Fruit fly (Drosophila melanogaster) whole organism, wandering third instar larva: ENCODE measurements around the gene CG11409.
A peak's percentile ranks its signal among the peaks of the same experiment; 100 is the strongest.

Experiments
- Abd-B ChIP-seq: fragments of >200 bp; optimal IDR thresholded peaks from 2 replicates; lab custom pipeline; 2017; ENCODE audit warnings: missing biosample characterization, missing genetic modification characterization
- CG32264 ChIP-seq: fragments of 200-800 bp; sonication (Bioruptor generic); optimal IDR thresholded peaks from 2 replicates; lab custom pipeline; 2016; ENCODE audit warnings: missing biosample characterization, missing genetic modification characterization
- CG9705 ChIP-seq: fragments of 200-800 bp; sonication (Bioruptor generic); optimal IDR thresholded peaks from 2 replicates; lab custom pipeline; 2018; ENCODE audit warnings: missing biosample characterization, mild to moderate bottlenecking, missing genetic modification characterization
- CrebA ChIP-seq: fragments of 200-800 bp; sonication (Bioruptor generic); optimal IDR thresholded peaks from 2 replicates; lab custom pipeline; 2016; ENCODE audit warnings: missing biosample characterization, mild to moderate bottlenecking, missing genetic modification characterization, borderline replicate concordance
- Dfd ChIP-seq: fragments of >200 bp; optimal IDR thresholded peaks from 2 replicates; lab custom pipeline; 2017; ENCODE audit warnings: missing biosample characterization, missing genetic modification characterization
- Dif ChIP-seq: fragments of 200-275, 200-300 bp; sonication (Bioruptor generic); optimal IDR thresholded peaks from 2 replicates; lab custom pipeline; 2018; ENCODE audit warnings: missing biosample characterization, missing genetic modification characterization; ENCODE audit not compliant: partially characterized antibody
- GATAd ChIP-seq: sonication (Bioruptor generic); optimal IDR thresholded peaks from 2 replicates; lab custom pipeline; 2016; ENCODE audit warnings: missing biosample characterization, missing genetic modification characterization
- HLH106 ChIP-seq: fragments of 200-800 bp; optimal IDR thresholded peaks from 3 replicates; lab custom pipeline; 2019; ENCODE audit warnings: missing biosample characterization, mild to moderate bottlenecking, missing genetic modification characterization, moderate library complexity
- Hnf4 ChIP-seq: fragments of 200-800 bp; sonication (Bioruptor generic); optimal IDR thresholded peaks from 2 replicates; lab custom pipeline; 2016; ENCODE audit warnings: missing biosample characterization, mild to moderate bottlenecking, missing genetic modification characterization
- Hr78 ChIP-seq: fragments of >200 bp; optimal IDR thresholded peaks from 2 replicates; lab custom pipeline; 2017; ENCODE audit warnings: missing biosample characterization, missing genetic modification characterization
- Hr83 ChIP-seq: fragments of 200-300 bp; sonication (Bioruptor generic); optimal IDR thresholded peaks from 2 replicates; lab custom pipeline; 2016; ENCODE audit warnings: missing biosample characterization, mild to moderate bottlenecking, missing genetic modification characterization, moderate library complexity; ENCODE audit not compliant: poor library complexity, severe bottlenecking
- Jra ChIP-seq: sonication (Bioruptor generic); optimal IDR thresholded peaks from 2 replicates; lab custom pipeline; 2016; ENCODE audit warnings: missing biosample characterization, missing genetic modification characterization
- Myc ChIP-seq: fragments of >200 bp; optimal IDR thresholded peaks from 2 replicates; lab custom pipeline; 2017
- N ChIP-seq: fragments of >200 bp; optimal IDR thresholded peaks from 2 replicates; lab custom pipeline; 2018; ENCODE audit warnings: missing biosample characterization, missing external identifiers, missing genetic modification characterization
- OdsH ChIP-seq: fragments of 200-800 bp; sonication (Bioruptor generic); optimal IDR thresholded peaks from 2 replicates; lab custom pipeline; 2016; ENCODE audit warnings: missing biosample characterization, mild to moderate bottlenecking, missing genetic modification characterization
- Rel ChIP-seq, 2 experiments: fragments of 200-800 bp; sonication (Bioruptor generic) in 1 of 2; optimal IDR thresholded peaks; 2 replicates in 1 of 2; 3 replicates in 1 of 2; lab custom pipeline; 2016 to 2019; ENCODE audit warnings: mild to moderate bottlenecking in 2 of 2, missing biosample characterization in 2 of 2, missing genetic modification characterization in 2 of 2, moderate library complexity in 1 of 2
- Sp1 ChIP-seq: fragments of 200-800 bp; sonication (Bioruptor generic); optimal IDR thresholded peaks from 3 replicates; lab custom pipeline; 2019; ENCODE audit warnings: missing biosample characterization, mild to moderate bottlenecking, missing genetic modification characterization, moderate library complexity
- Vsx2 ChIP-seq: fragments of 200-300, 225-300 bp; sonication (Bioruptor generic); optimal IDR thresholded peaks from 2 replicates; lab custom pipeline; 2018; ENCODE audit warnings: missing biosample characterization, missing genetic modification characterization; ENCODE audit not compliant: partially characterized antibody
- br ChIP-seq: fragments of 200-800 bp; sonication (Bioruptor generic); optimal IDR thresholded peaks from 2 replicates; lab custom pipeline; 2016; ENCODE audit warnings: missing biosample characterization, missing genetic modification characterization
- brk ChIP-seq: fragments of 200-800 bp; sonication (Bioruptor generic); optimal IDR thresholded peaks from 2 replicates; lab custom pipeline; 2016; ENCODE audit warnings: missing biosample characterization, mild to moderate bottlenecking, missing genetic modification characterization
- dl ChIP-seq, 2 experiments: fragments of 175-275, 200-275 bp in 1 of 2; fragments of 200-275 bp in 1 of 2; sonication (Bioruptor generic); optimal IDR thresholded peaks; lab custom pipeline; 2018; ENCODE audit warnings: mild to moderate bottlenecking in 2 of 2, missing biosample characterization in 2 of 2, missing genetic modification characterization in 2 of 2, moderate library complexity in 2 of 2; ENCODE audit not compliant: partially characterized antibody in 2 of 2, insufficient read depth in 1 of 2
- dmrt93B ChIP-seq: fragments of 200-800 bp; sonication (Bioruptor generic); optimal IDR thresholded peaks from 2 replicates; lab custom pipeline; 2018; ENCODE audit warnings: missing biosample characterization, mild to moderate bottlenecking, missing genetic modification characterization
- ey ChIP-seq: fragments of 200-800 bp; sonication (Bioruptor generic); optimal IDR thresholded peaks from 2 replicates; lab custom pipeline; 2016; ENCODE audit warnings: missing biosample characterization, missing genetic modification characterization
- foxo ChIP-seq, 2 experiments: fragments of 200-800 bp; sonication (Bioruptor generic); optimal IDR thresholded peaks; 2 replicates in 1 of 2; 3 replicates in 1 of 2; lab custom pipeline; 2016 to 2017; ENCODE audit warnings: missing biosample characterization in 2 of 2, missing genetic modification characterization in 2 of 2
- fru ChIP-seq: fragments of 200-800 bp; sonication (Bioruptor generic); optimal IDR thresholded peaks from 3 replicates; lab custom pipeline; 2016; ENCODE audit warnings: missing biosample characterization, mild to moderate bottlenecking, missing genetic modification characterization
- h ChIP-seq: fragments of 200-800 bp; sonication (Bioruptor generic); optimal IDR thresholded peaks from 3 replicates; lab custom pipeline; 2016; ENCODE audit warnings: missing biosample characterization, mild to moderate bottlenecking, missing genetic modification characterization
- jim ChIP-seq: fragments of 175-275, 200-325 bp; sonication (Bioruptor generic); optimal IDR thresholded peaks from 2 replicates; lab custom pipeline; 2016; ENCODE audit warnings: missing biosample characterization, mild to moderate bottlenecking, missing genetic modification characterization
- lola ChIP-seq: fragments of >200 bp; optimal IDR thresholded peaks from 2 replicates; lab custom pipeline; 2017; ENCODE audit warnings: missing biosample characterization, missing genetic modification characterization
- psq ChIP-seq: fragments of 200-800 bp; sonication (Bioruptor generic); optimal IDR thresholded peaks from 3 replicates; lab custom pipeline; 2017; ENCODE audit warnings: missing biosample characterization, mild to moderate bottlenecking, missing genetic modification characterization, moderate library complexity
- rgr ChIP-seq: fragments of 200-800 bp; sonication (Bioruptor generic); optimal IDR thresholded peaks from 3 replicates; lab custom pipeline; 2016; ENCODE audit warnings: missing biosample characterization, mild to moderate bottlenecking, missing genetic modification characterization
- sage ChIP-seq: fragments of 200-800 bp; sonication (Bioruptor generic); optimal IDR thresholded peaks from 2 replicates; lab custom pipeline; 2016; ENCODE audit warnings: missing biosample characterization, mild to moderate bottlenecking, missing genetic modification characterization
- sv ChIP-seq: fragments of 200-800 bp; sonication (Bioruptor generic); optimal IDR thresholded peaks from 3 replicates; lab custom pipeline; 2016; ENCODE audit warnings: missing biosample characterization, missing genetic modification characterization
- woc ChIP-seq: sonication (Bioruptor generic); optimal IDR thresholded peaks from 2 replicates; lab custom pipeline; 2016; ENCODE audit warnings: missing biosample characterization, mild to moderate bottlenecking, missing genetic modification characterization

CG11409 gene

DNA sequence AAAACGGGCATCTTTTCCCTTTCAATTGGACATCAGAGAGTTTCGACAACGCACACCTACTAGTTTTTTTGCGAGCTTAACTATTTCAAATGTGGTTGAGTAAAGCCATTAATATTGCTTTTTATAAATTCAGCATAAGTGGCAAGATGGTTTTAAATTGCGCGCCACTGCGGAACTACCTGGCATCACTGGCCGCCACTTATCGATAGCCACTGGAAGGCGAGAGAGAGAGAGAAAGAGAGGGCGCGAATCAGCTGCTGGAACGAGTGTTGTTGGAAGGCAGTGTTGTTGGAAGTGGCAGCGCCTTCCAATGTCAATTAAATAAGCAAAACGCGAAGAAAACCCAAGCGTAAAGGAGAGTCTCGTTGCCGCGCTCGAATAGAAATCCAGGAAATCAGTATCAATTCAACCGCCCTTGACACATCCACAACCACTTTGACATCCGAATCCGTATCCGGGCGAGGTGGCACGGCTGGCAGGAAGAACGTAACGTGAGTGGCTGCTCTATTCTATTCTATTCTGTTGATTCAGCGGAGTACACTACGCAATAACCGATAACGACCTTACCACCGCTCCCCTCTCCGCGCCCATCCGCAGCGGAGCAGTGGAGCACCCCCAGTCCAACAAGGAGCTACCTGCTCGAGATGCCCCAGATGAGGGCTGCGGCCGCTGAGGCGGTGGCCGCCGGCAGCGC lies 34.0 kb upstream of the CG11409 start, which contains the start of gene AMPKalpha:
Gene AMPKalpha (plus strand): TSS at position 272 of the 694 bp plus-strand sequence.
- TF ChIP-seq woc (GFP tag; lab: Kevin White, UChicago): no peak
- no peak for TF ChIP-seq ey (GFP tag; lab: Kevin White, UChicago)
- TF ChIP-seq CG9705: no peak
- TF ChIP-seq dl (GFP tag; optimal IDR thresholded peaks at IDR 0.05; lab: Kevin White, UChicago; ENCODE audit: insufficient read depth in 1 of 2, partially characterized antibody in 2 of 2): no peak
- TF ChIP-seq Abd-B (GFP tag; lab: Kevin White, UChicago): no peak

DNA sequence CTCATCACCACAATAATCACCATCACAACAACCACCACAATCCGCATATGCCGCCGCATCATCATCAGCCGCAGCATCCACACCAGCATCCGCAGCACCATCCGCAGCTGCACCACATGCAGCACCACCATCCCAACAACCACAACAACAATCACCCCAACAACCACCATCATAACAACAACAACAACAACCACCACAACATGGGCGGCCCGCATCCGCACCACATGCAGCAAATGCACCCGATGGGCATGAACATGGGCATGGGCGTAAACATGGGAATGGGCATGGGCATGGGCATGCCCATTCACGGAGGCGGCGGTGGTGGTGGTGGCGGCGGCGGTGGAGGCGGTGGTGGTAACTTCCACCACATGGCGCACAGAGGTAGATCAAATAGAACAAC lies 31.3 kb upstream of the CG11409 start:
- no peak for TF ChIP-seq CG32264 (GFP tag; lab: Kevin White, UChicago)
- TF ChIP-seq Vsx2 (GFP tag; lab: Kevin White, UChicago): no peak
- no peak for TF ChIP-seq psq (GFP tag; lab: Kevin White, UChicago)
- TF ChIP-seq Jra: no peak
- no peak for TF ChIP-seq Rel (GFP tag; optimal IDR thresholded peaks at IDR 0.05; lab: Kevin White, UChicago)
- no peak for TF ChIP-seq Rel (tag; optimal IDR thresholded peaks at IDR 0.05; lab: Kevin White, UChicago)
- no peak for TF ChIP-seq fru (GFP tag; lab: Kevin White, UChicago)
- TF ChIP-seq br (GFP tag; lab: Kevin White, UChicago): no peak
- TF ChIP-seq, all 38 proteins: peak for 0

DNA sequence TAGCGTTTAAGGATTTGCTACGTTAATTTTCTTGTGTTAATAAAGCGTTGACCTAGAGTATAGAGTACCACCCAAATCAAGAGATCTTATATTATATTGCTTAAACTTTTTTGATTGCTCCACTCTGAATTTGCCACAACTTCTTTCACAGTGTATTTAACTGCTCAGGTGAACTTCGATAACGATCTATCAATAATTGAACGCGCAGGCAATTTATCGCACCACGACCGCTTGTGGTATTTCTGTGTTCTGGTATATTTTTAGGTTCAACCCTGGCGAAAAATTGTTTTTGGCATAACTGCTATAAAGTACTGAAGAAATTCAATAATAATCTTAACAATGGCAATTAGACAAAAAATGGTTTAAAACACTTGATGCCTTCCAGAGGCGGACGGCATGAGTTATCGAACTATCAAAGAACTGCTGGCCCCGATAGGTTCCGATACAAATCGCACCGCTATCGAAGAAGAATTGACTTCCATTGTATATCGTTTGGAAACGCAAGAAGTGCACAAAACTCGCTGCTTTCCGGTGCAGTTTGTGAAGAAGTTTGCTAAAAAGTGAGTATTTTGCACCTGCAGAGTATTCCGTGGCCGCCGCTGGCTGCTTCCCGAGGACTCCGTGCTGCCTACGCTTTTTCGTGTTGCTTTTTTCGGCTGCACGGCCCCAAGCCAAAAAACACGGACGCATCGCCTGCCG lies 28.9 kb upstream of the CG11409 start, which contains the start of gene ssx:
Gene ssx (plus strand): TSS at position 477 of the 699 bp plus-strand sequence.
- peak; percentile 56 for TF ChIP-seq rgr (GFP tag; lab: Kevin White, UChicago)
- no peak for TF ChIP-seq Rel (GFP tag; optimal IDR thresholded peaks at IDR 0.05; lab: Kevin White, UChicago)
- no peak for TF ChIP-seq Rel (tag; optimal IDR thresholded peaks at IDR 0.05; lab: Kevin White, UChicago)
- TF ChIP-seq fru (GFP tag; lab: Kevin White, UChicago): peak; percentile 36
- peak; percentile 23 for TF ChIP-seq Sp1 (GFP tag; lab: Kevin White, UChicago)
- peak; percentile 41 for TF ChIP-seq sv (GFP tag; lab: Kevin White, UChicago)
- TF ChIP-seq foxo (GFP tag; optimal IDR thresholded peaks at IDR 0.05; lab: Kevin White, UChicago): peak in 1 of 2 experiments; percentile 64
- peak; percentile 30 for TF ChIP-seq psq (GFP tag; lab: Kevin White, UChicago)
- TF ChIP-seq OdsH: peak; percentile 39
- TF ChIP-seq h (GFP tag; lab: Kevin White, UChicago): peak; percentile 43
- no peak for TF ChIP-seq Vsx2 (GFP tag; lab: Kevin White, UChicago)
- peak; percentile 45 for TF ChIP-seq ey (GFP tag; lab: Kevin White, UChicago)
- TF ChIP-seq HLH106: peak; percentile 42
- TF ChIP-seq Hr83 (GFP tag; lab: Kevin White, UChicago): peak; percentile 3
- TF ChIP-seq dmrt93B (GFP tag; lab: Kevin White, UChicago): no peak

DNA sequence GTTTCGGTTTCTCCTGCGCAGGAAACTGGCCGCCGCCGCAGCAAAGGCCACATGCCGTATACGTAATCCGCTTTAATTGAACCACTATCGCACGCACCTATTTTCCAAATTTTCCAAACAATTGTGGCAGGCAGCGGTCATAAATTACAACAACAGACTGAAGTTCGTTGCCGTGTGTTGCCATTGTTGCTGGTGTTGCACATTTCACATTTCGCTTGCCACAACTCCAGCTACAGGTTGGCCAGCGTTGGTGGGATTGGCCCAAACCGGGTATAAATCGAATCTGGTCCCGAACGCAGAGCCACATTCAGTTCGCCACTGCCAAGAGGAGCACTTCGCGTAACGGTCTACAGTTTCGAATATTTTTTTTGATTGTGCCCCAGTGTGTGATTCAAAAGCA lies 27.6 kb upstream of the CG11409 start, which contains the start of gene CG14770:
Gene CG14770 (plus strand): TSS at position 301 of the 400 bp plus-strand sequence.
- TF ChIP-seq Vsx2 (GFP tag; lab: Kevin White, UChicago) (no peak), CrebA (no peak), GATAd (GFP tag; lab: Kevin White, UChicago) (no peak), fru (GFP tag; lab: Kevin White, UChicago) (no peak), Dfd (GFP tag; lab: Kevin White, UChicago) (no peak), sage (GFP tag; lab: Kevin White, UChicago) (no peak)
- TF ChIP-seq, all 38 proteins: peak for 0

DNA sequence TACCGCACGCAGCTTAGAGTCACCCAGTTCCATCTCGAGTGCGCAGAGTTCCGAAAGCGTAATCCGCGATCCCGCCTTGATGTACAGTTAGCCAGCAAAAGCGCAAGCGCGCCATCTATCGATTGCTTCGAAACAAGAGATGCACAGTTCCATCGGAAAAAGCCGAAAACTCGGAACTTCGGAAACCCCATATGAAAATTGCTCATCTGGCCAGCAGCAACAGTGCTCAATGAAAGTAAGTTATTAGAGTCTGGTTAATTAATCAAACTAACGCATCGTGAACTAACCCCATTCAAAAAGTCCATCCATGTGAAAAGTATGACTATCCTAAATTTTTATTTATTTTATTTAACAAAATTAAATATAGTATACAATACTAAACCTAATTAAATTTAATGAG lies 16.1 kb upstream of the CG11409 start, which contains the start of gene png:
Gene png (minus strand): TSS at position 101 of the 400 bp plus-strand sequence.
- TF ChIP-seq Hnf4 (GFP tag; lab: Kevin White, UChicago): no peak
- no peak for TF ChIP-seq brk (GFP tag; lab: Kevin White, UChicago)
- TF ChIP-seq lola (GFP tag; lab: Kevin White, UChicago): no peak
- TF ChIP-seq Myc (lab: Kevin White, UChicago): no peak
- no peak for TF ChIP-seq woc (GFP tag; lab: Kevin White, UChicago)
- no peak for TF ChIP-seq Dif (GFP tag; lab: Kevin White, UChicago)
- no peak for TF ChIP-seq dl (GFP tag; optimal IDR thresholded peaks at IDR 0.05; lab: Kevin White, UChicago; ENCODE audit: insufficient read depth in 1 of 2, partially characterized antibody in 2 of 2)
- TF ChIP-seq Abd-B (GFP tag; lab: Kevin White, UChicago): no peak
- TF ChIP-seq Hr78 (GFP tag; lab: Kevin White, UChicago): no peak
- no peak for TF ChIP-seq N (GFP tag; lab: Kevin White, UChicago)
- TF ChIP-seq CrebA: no peak
- TF ChIP-seq jim (GFP tag; lab: Kevin White, UChicago): no peak
- no peak for TF ChIP-seq GATAd (GFP tag; lab: Kevin White, UChicago)
- no peak for TF ChIP-seq Sp1 (GFP tag; lab: Kevin White, UChicago)
